Worm (Caenorhabditis elegans) whole organism, L4 larva: ENCODE data around the gene dnpp-1.

Experiments
- T26A8.4 ChIP-seq: fragments of 200-800 bp; sonication (Bioruptor generic); IDR thresholded peaks from 2 replicates; pipeline ENCODE4 v1.3.6; 2022; ENCODE audit warnings: missing genetic modification characterization, missing compliant biosample characterization
- ZK337.2 ChIP-seq: fragments of 200-800 bp; sonication (Bioruptor generic); IDR thresholded peaks from 2 replicates; pipeline ENCODE4 v1.3.6; 2022; ENCODE audit warnings: missing genetic modification reagents, missing genetic modification characterization, missing compliant biosample characterization
- aly-2 ChIP-seq: sonication (generic microtip); optimal IDR thresholded peaks from 2 replicates; lab custom pipeline; 2018; ENCODE audit warnings: missing biosample characterization, missing genetic modification characterization
- attf-4 ChIP-seq: sonication (generic microtip); optimal IDR thresholded peaks from 3 replicates; lab custom pipeline; 2017; ENCODE audit warnings: missing biosample characterization, missing genetic modification characterization
- ceh-20 ChIP-seq: fragments of 200-800 bp; sonication (Bioruptor generic); IDR thresholded peaks from 2 replicates; pipeline ENCODE4 v1.3.6; 2022; ENCODE audit warnings: missing genetic modification reagents, missing genetic modification characterization, missing compliant biosample characterization
- ceh-62 ChIP-seq: sonication (generic microtip); optimal IDR thresholded peaks from 2 replicates; lab custom pipeline; 2017; ENCODE audit warnings: missing biosample characterization, missing genetic modification characterization
- ces-1 ChIP-seq: fragments of 150-350 bp; sonication (generic microtip); optimal IDR thresholded peaks from 4 replicates; lab custom pipeline; 2014; ENCODE audit warnings: missing biosample characterization, missing genetic modification reagents, missing genetic modification characterization
- ctbp-1 ChIP-seq: fragments of 200-800 bp; sonication (Bioruptor generic); IDR thresholded peaks from 2 replicates; pipeline ENCODE4 v1.3.6; 2022; ENCODE audit warnings: missing genetic modification reagents, missing genetic modification characterization, missing compliant biosample characterization
- dpl-1 ChIP-seq: fragments of 150-350 bp; optimal IDR thresholded peaks from 2 replicates; lab custom pipeline; 2014; ENCODE audit warnings: missing biosample characterization, missing genetic modification reagents, missing genetic modification characterization
- fkh-10 ChIP-seq: fragments of 150-350 bp; optimal IDR thresholded peaks from 2 replicates; lab custom pipeline; 2014; ENCODE audit warnings: missing biosample characterization, missing genetic modification reagents, missing genetic modification characterization
- fos-1 ChIP-seq: fragments of 150-350 bp; optimal IDR thresholded peaks from 2 replicates; lab custom pipeline; 2014; ENCODE audit warnings: missing biosample characterization, missing genetic modification characterization
- hmg-1.1 ChIP-seq: fragments of 200-800 bp; sonication (Bioruptor generic); IDR thresholded peaks from 2 replicates; pipeline ENCODE4 v1.3.6; 2022; ENCODE audit warnings: missing genetic modification reagents, missing genetic modification characterization, missing compliant biosample characterization
- jun-1 ChIP-seq: fragments of 150-350 bp; optimal IDR thresholded peaks from 2 replicates; lab custom pipeline; 2014; ENCODE audit warnings: missing biosample characterization, missing genetic modification reagents, missing genetic modification characterization
- lim-7 ChIP-seq: fragments of 200-800 bp; sonication (Bioruptor generic); IDR thresholded peaks from 2 replicates; pipeline ENCODE4 v1.3.6; 2022; ENCODE audit warnings: missing genetic modification characterization, missing compliant biosample characterization
- lin-1 ChIP-seq: fragments of 200-800 bp; sonication (Bioruptor generic); IDR thresholded peaks from 2 replicates; pipeline ENCODE4 v1.3.6; 2022; ENCODE audit warnings: missing genetic modification reagents, missing genetic modification characterization, missing compliant biosample characterization
- lin-13 ChIP-seq: fragments of 150-350 bp; optimal IDR thresholded peaks from 2 replicates; lab custom pipeline; 2014; ENCODE audit warnings: missing biosample characterization, missing genetic modification reagents, missing genetic modification characterization
- lin-38 ChIP-seq: fragments of 200-800 bp; sonication (Bioruptor generic); IDR thresholded peaks from 2 replicates; pipeline ENCODE4 v1.3.6; 2022; ENCODE audit warnings: missing genetic modification reagents, missing genetic modification characterization, missing compliant biosample characterization
- lin-39 ChIP-seq: fragments of 150-350 bp; optimal IDR thresholded peaks from 2 replicates; lab custom pipeline; 2014; ENCODE audit warnings: missing biosample characterization, missing genetic modification reagents, missing genetic modification characterization
- lsy-2 ChIP-seq, 2 experiments: fragments of 150-350 bp in 1 of 2; sonication (generic microtip) in 1 of 2; optimal IDR thresholded peaks; 2 replicates each; lab custom pipeline; 2014 to 2017; ENCODE audit warnings: missing biosample characterization in 2 of 2, missing genetic modification characterization in 2 of 2
- mdl-1 ChIP-seq, 2 experiments: fragments of 150-350 bp in 1 of 2; sonication (generic microtip) in 1 of 2; optimal IDR thresholded peaks; 2 replicates each; lab custom pipeline; 2014 to 2017; ENCODE audit warnings: missing biosample characterization in 2 of 2, missing genetic modification characterization in 2 of 2
- mep-1 ChIP-seq: fragments of 150-350 bp; sonication (generic microtip); optimal IDR thresholded peaks from 3 replicates; lab custom pipeline; 2014; ENCODE audit warnings: missing biosample characterization, missing genetic modification characterization
- mes-2 ChIP-seq: sonication (generic microtip); optimal IDR thresholded peaks from 2 replicates; lab custom pipeline; 2016; ENCODE audit warnings: missing genotype, mild to moderate bottlenecking, missing genetic modification characterization, missing compliant biosample characterization; ENCODE audit not compliant: poor library complexity, severe bottlenecking
- mxl-3 ChIP-seq: fragments of 200-800 bp; sonication (Bioruptor generic); optimal IDR thresholded peaks from 2 replicates; lab custom pipeline; 2018; ENCODE audit warnings: mild to moderate bottlenecking, missing genetic modification characterization, missing compliant biosample characterization
- nhr-102 ChIP-seq: sonication (generic microtip); optimal IDR thresholded peaks from 2 replicates; lab custom pipeline; 2016; ENCODE audit warnings: mild to moderate bottlenecking, missing genetic modification characterization, moderate library complexity, missing compliant biosample characterization
- nhr-11 ChIP-seq: fragments of 150-350 bp; optimal IDR thresholded peaks from 2 replicates; lab custom pipeline; 2014; ENCODE audit warnings: missing biosample characterization, missing genetic modification characterization
- nhr-111 ChIP-seq: fragments of 200-800 bp; sonication (Bioruptor generic); optimal IDR thresholded peaks from 2 replicates; lab custom pipeline; 2018; ENCODE audit warnings: mild to moderate bottlenecking, missing genetic modification characterization, missing compliant biosample characterization
- nhr-237 ChIP-seq: sonication (generic microtip); optimal IDR thresholded peaks from 2 replicates; lab custom pipeline; 2017; ENCODE audit warnings: missing biosample characterization, missing genetic modification characterization
- nhr-25 ChIP-seq: sonication (generic microtip); optimal IDR thresholded peaks from 2 replicates; lab custom pipeline; 2017; ENCODE audit warnings: missing genetic modification characterization, mild to moderate bottlenecking, missing compliant biosample characterization, antibody characterized with exemption, moderate library complexity, borderline replicate concordance; ENCODE audit not compliant: insufficient read depth
- nhr-48 ChIP-seq: sonication (generic microtip); optimal IDR thresholded peaks from 2 replicates; lab custom pipeline; 2016; ENCODE audit warnings: mild to moderate bottlenecking, missing genetic modification characterization, missing compliant biosample characterization
- pha-4 ChIP-seq, 2 experiments: fragments of 150-350 bp in 1 of 2; fragments of 200-800 bp in 1 of 2; sonication (Bioruptor generic) in 1 of 2; IDR thresholded peaks in 1 of 2; optimal IDR thresholded peaks in 1 of 2; 2 replicates each; pipeline versions ENCODE4 v1.3.6 to Lab custom; 2014 to 2022; ENCODE audit warnings: missing genetic modification characterization in 2 of 2, missing genetic modification reagents in 2 of 2, missing biosample characterization in 1 of 2, missing compliant biosample characterization in 1 of 2
- pqm-1 ChIP-seq: sonication (generic microtip); optimal IDR thresholded peaks from 2 replicates; lab custom pipeline; 2017; ENCODE audit warnings: missing biosample characterization, missing genetic modification characterization
- saeg-2 ChIP-seq: fragments of 200-800 bp; sonication (Bioruptor generic); IDR thresholded peaks from 2 replicates; pipeline ENCODE4 v1.3.6; 2022; ENCODE audit warnings: missing genetic modification reagents, missing genetic modification characterization, missing compliant biosample characterization
- sdz-12 ChIP-seq: fragments of 200-800 bp; sonication (Bioruptor generic); optimal IDR thresholded peaks from 2 replicates; lab custom pipeline; 2018; ENCODE audit warnings: mild to moderate bottlenecking, missing genetic modification characterization, missing compliant biosample characterization
- spr-3 ChIP-seq: fragments of 200-800 bp; sonication (Bioruptor generic); optimal IDR thresholded peaks from 2 replicates; lab custom pipeline; 2018; ENCODE audit warnings: mild to moderate bottlenecking, missing genetic modification characterization, missing compliant biosample characterization
- unc-130 ChIP-seq: sonication (generic microtip); optimal IDR thresholded peaks from 2 replicates; lab custom pipeline; 2016; ENCODE audit warnings: missing genetic modification reagents, missing genetic modification characterization, missing compliant biosample characterization
- unc-62 ChIP-seq, 3 experiments: fragments of 150-350 bp in 1 of 3; sonication (generic microtip); optimal IDR thresholded peaks in 2 of 3; peaks in 1 of 3; 1 replicate in 1 of 3; 2 replicates in 2 of 3; lab custom pipeline; 2014 to 2017; ENCODE audit warnings: missing biosample characterization in 3 of 3, missing genetic modification characterization in 3 of 3, missing genetic modification reagents in 3 of 3, missing genotype in 1 of 3
- zag-1 ChIP-seq: fragments of 150-350 bp; optimal IDR thresholded peaks from 2 replicates; lab custom pipeline; 2014; ENCODE audit warnings: missing biosample characterization, missing genetic modification characterization
- zfp-2 ChIP-seq: sonication (generic microtip); optimal IDR thresholded peaks from 2 replicates; lab custom pipeline; 2016; ENCODE audit warnings: mild to moderate bottlenecking, missing genetic modification characterization, missing compliant biosample characterization

dnpp-1 gene

ce11 chrIII:5828065-5828464 is 35.5 kb downstream of the dnpp-1 start (continued):
- TF ChIP-seq dpl-1, result no peak
- no peak for TF ChIP-seq nhr-237 (tag; lab: Kevin White, UChicago)
- TF ChIP-seq zag-1 (tag; lab: Kevin White, UChicago), result no peak
- TF ChIP-seq zfp-2 (tag; lab: Kevin White, UChicago), result no peak
- 0 out of 2 replicates have a peak, but pooled peaks have one; percentile 30 for TF ChIP-seq hmg-1.1 (GFP tag; lab: Robert Waterston, UW)
- no peak for TF ChIP-seq mep-1 (tag; lab: Kevin White, UChicago)
- peak; percentile 31; the same call in 1 of the 2 replicates for TF ChIP-seq T26A8.4 (GFP tag; lab: Robert Waterston, UW)

DNA sequence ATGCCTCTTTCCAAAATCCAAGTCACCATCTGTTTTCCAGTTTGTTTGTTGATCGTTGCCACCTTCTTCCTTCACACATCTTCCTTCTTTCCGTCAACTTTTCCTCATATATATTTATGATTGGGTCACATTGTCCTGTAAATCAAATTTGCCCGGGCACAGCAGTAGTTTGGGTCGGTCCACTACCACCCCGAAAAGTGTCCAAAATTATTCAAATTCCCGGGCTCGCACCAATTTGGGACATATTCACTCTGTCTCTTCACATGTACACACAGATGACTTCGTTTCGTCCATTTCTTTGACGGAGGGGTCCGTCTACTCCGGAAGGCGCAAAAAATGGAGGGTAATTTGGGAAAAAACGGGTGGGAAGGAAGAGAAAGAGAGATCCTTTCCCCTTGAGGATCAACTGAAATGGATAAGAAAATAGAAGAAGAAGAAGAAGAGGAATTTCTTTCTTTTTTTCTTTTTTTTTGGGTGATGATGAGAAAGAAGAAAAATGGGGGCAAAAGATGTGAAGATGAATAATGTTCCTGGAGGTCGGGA is 36.6 kb downstream of the dnpp-1 start:
- no peak for TF ChIP-seq pha-4 (GFP tag; IDR thresholded peaks at IDR 0.05; lab: Robert Waterston, UW)
- no peak for TF ChIP-seq pha-4 (tag; optimal IDR thresholded peaks at IDR 0.05; lab: Kevin White, UChicago)
- TF ChIP-seq ctbp-1 (GFP tag; lab: Robert Waterston, UW), result peak; percentile 72
- TF ChIP-seq ceh-62 (tag; lab: Kevin White, UChicago), result no peak
- no peak for TF ChIP-seq spr-3 (GFP tag; lab: Kevin White, UChicago)
- TF ChIP-seq pqm-1 (tag; lab: Kevin White, UChicago), result no peak
- no peak for TF ChIP-seq lin-1 (GFP tag; lab: Robert Waterston, UW)
- no peak for TF ChIP-seq mdl-1 (tag; optimal IDR thresholded peaks at IDR 0.05; lab: Kevin White, UChicago)
- TF ChIP-seq lin-38 (GFP tag; lab: Robert Waterston, UW), result no peak
- TF ChIP-seq ceh-20 (GFP tag; lab: Robert Waterston, UW), result no peak
- TF ChIP-seq lsy-2 (tag; optimal IDR thresholded peaks at IDR 0.05; lab: Kevin White, UChicago), result peak in 1 of 2 experiments; percentile 24
- TF ChIP-seq aly-2 (tag; lab: Kevin White, UChicago), result no peak
- TF ChIP-seq attf-4 (tag; lab: Kevin White, UChicago), result no peak
- TF ChIP-seq mep-1 (tag; lab: Kevin White, UChicago), result no peak
- no peak for TF ChIP-seq nhr-11 (tag; lab: Kevin White, UChicago)
- TF ChIP-seq saeg-2 (GFP tag; lab: Robert Waterston, UW), result no peak
- peak in 1 of 2 experiments; percentile 94 for TF ChIP-seq unc-62 (GFP tag; optimal IDR thresholded peaks at IDR 0.05 in 1 of 2; lab: Kevin White, UChicago)
- no peak for TF ChIP-seq unc-62 (tag; optimal IDR thresholded peaks at IDR 0.05; lab: Kevin White, UChicago)
- TF ChIP-seq nhr-102 (tag; lab: Kevin White, UChicago), result no peak
- peak; percentile 64 for TF ChIP-seq ces-1 (GFP tag; lab: Kevin White, UChicago)
- no peak for TF ChIP-seq lin-39 (tag; lab: Kevin White, UChicago)
- TF ChIP-seq nhr-48 (tag; lab: Kevin White, UChicago), result no peak
- TF ChIP-seq fkh-10 (GFP tag; lab: Kevin White, UChicago), result no peak
- no peak for TF ChIP-seq nhr-111 (GFP tag; lab: Kevin White, UChicago)
- TF ChIP-seq fos-1, result no peak
- TF ChIP-seq lin-13, result no peak
- TF ChIP-seq ZK337.2 (GFP tag; lab: Robert Waterston, UW), result no peak
- TF ChIP-seq sdz-12 (GFP tag; lab: Kevin White, UChicago), result no peak
- no peak for TF ChIP-seq unc-130
- no peak for TF ChIP-seq nhr-25
- no peak; the same call in 1 of the 2 replicates for TF ChIP-seq lim-7 (GFP tag; lab: Robert Waterston, UW)
- TF ChIP-seq mxl-3 (GFP tag; lab: Kevin White, UChicago), result no peak
- peak; percentile 30 for TF ChIP-seq mes-2
- no peak for TF ChIP-seq jun-1
